Fruit fly (Drosophila melanogaster) whole organism, embryonic: Measurements from ENCODE around the gene CG10834.
A peak's percentile ranks its signal among the peaks of the same experiment; 100 is the strongest.

Source experiments
- BEAF-32 ChIP-seq: fragments of 200-800 bp; sonication (Bioruptor generic); optimal IDR thresholded peaks from 3 replicates; lab custom pipeline; 2017; ENCODE audit warnings: missing biosample characterization, missing genetic modification characterization, mild to moderate bottlenecking, moderate library complexity, missing genetic modification reagents
- Bgb ChIP-seq: fragments of 200-800 bp; sonication (Bioruptor generic); IDR thresholded peaks from 2 replicates; pipeline ENCODE4 v1.3.6; 2022; ENCODE audit warnings: missing biosample characterization, missing genetic modification characterization; ENCODE audit not compliant: partially characterized antibody
- CG1024 ChIP-seq: fragments of 200-800 bp; sonication (Bioruptor generic); IDR thresholded peaks from 2 replicates; pipeline ENCODE4 v1.3.6; 2022; ENCODE audit warnings: missing biosample characterization, missing genetic modification characterization
- CG11723 ChIP-seq: fragments of 200-800 bp; sonication (Bioruptor generic); optimal IDR thresholded peaks from 2 replicates; lab custom pipeline; 2017; ENCODE audit warnings: missing biosample characterization, mild to moderate bottlenecking, missing genetic modification characterization
- CG12391 ChIP-seq: fragments of 200-800 bp; sonication (Bioruptor generic); optimal IDR thresholded peaks from 3 replicates; lab custom pipeline; 2018; ENCODE audit warnings: missing biosample characterization, mild to moderate bottlenecking, missing genetic modification characterization, moderate library complexity
- CG13894 ChIP-seq: fragments of 200-800 bp; sonication (Bioruptor generic); optimal IDR thresholded peaks from 3 replicates; lab custom pipeline; 2018; ENCODE audit warnings: missing biosample characterization, mild to moderate bottlenecking, missing genetic modification characterization, moderate library complexity
- CG14710 ChIP-seq: fragments of 200-800 bp; sonication (Bioruptor generic); optimal IDR thresholded peaks from 3 replicates; lab custom pipeline; 2019; ENCODE audit warnings: missing biosample characterization, mild to moderate bottlenecking, missing genetic modification characterization, moderate library complexity
- CG15479 ChIP-seq: fragments of 200-800 bp; sonication (Bioruptor generic); optimal IDR thresholded peaks from 3 replicates; lab custom pipeline; 2019; ENCODE audit warnings: missing biosample characterization, mild to moderate bottlenecking, missing genetic modification characterization, moderate library complexity
- CG15514 ChIP-seq: fragments of 200-800 bp; sonication (Bioruptor generic); optimal IDR thresholded peaks from 3 replicates; lab custom pipeline; 2017; ENCODE audit warnings: missing biosample characterization, missing genetic modification characterization, mild to moderate bottlenecking, moderate library complexity, missing genetic modification reagents
- CG15696 ChIP-seq: fragments of 200-800 bp; sonication (Bioruptor generic); optimal IDR thresholded peaks from 2 replicates; lab custom pipeline; 2019; ENCODE audit warnings: missing biosample characterization, mild to moderate bottlenecking, missing genetic modification characterization, moderate library complexity
- CG1603 ChIP-seq: fragments of 200-800 bp; sonication (Bioruptor generic); optimal IDR thresholded peaks from 2 replicates; lab custom pipeline; 2019; ENCODE audit warnings: missing biosample characterization, mild to moderate bottlenecking, missing genetic modification characterization, moderate library complexity
- CG17829 ChIP-seq: fragments of 200-800 bp; optimal IDR thresholded peaks from 2 replicates; lab custom pipeline; 2019; ENCODE audit warnings: missing biosample characterization, mild to moderate bottlenecking, missing genetic modification characterization, moderate library complexity
- CG18764 ChIP-seq: fragments of 200-800 bp; sonication (Bioruptor generic); optimal IDR thresholded peaks from 3 replicates; lab custom pipeline; 2016; ENCODE audit warnings: missing biosample characterization, missing genetic modification characterization
- CG2120 ChIP-seq: fragments of 200-800 bp; sonication (Bioruptor generic); optimal IDR thresholded peaks from 3 replicates; lab custom pipeline; 2016; ENCODE audit warnings: missing biosample characterization, missing genetic modification characterization
- CG2199 ChIP-seq: fragments of 200-800 bp; sonication (Bioruptor generic); IDR thresholded peaks from 3 replicates; pipeline ENCODE4 v1.3.6; 2022; ENCODE audit warnings: missing biosample characterization, missing genetic modification characterization
- CG30020 ChIP-seq: fragments of 200-800 bp; optimal IDR thresholded peaks from 2 replicates; lab custom pipeline; 2019; ENCODE audit warnings: missing biosample characterization, mild to moderate bottlenecking, missing genetic modification characterization, moderate library complexity
- CG3995 ChIP-seq: fragments of 200-800 bp; sonication (Bioruptor generic); optimal IDR thresholded peaks from 3 replicates; lab custom pipeline; 2016; ENCODE audit warnings: missing biosample characterization, missing genetic modification characterization
- CG4424 ChIP-seq: fragments of 200-800 bp; sonication (Bioruptor generic); optimal IDR thresholded peaks from 3 replicates; lab custom pipeline; 2016; ENCODE audit warnings: missing biosample characterization, missing genetic modification characterization
- CG5245 ChIP-seq: fragments of 200-800 bp; sonication (Bioruptor generic); optimal IDR thresholded peaks from 3 replicates; lab custom pipeline; 2016; ENCODE audit warnings: missing biosample characterization, missing genetic modification characterization
- CG6791 ChIP-seq: fragments of 200-800 bp; sonication (Bioruptor generic); IDR thresholded peaks from 3 replicates; pipeline ENCODE4 v1.3.6; 2022; ENCODE audit warnings: missing biosample characterization, missing genetic modification characterization; ENCODE audit not compliant: partially characterized antibody
- CG8089 ChIP-seq: fragments of 200-800 bp; sonication (Bioruptor generic); optimal IDR thresholded peaks from 3 replicates; lab custom pipeline; 2016; ENCODE audit warnings: missing biosample characterization, missing genetic modification characterization
- CG9727 ChIP-seq: fragments of 200-800 bp; sonication (Bioruptor generic); optimal IDR thresholded peaks from 3 replicates; lab custom pipeline; 2017; ENCODE audit warnings: missing biosample characterization, mild to moderate bottlenecking, missing genetic modification characterization
- CG9876 ChIP-seq: fragments of 200-800 bp; sonication (Bioruptor generic); optimal IDR thresholded peaks from 2 replicates; lab custom pipeline; 2016; ENCODE audit warnings: missing biosample characterization, missing genetic modification characterization
- CoRest ChIP-seq: fragments of 200-800 bp; sonication (Bioruptor generic); optimal IDR thresholded peaks from 3 replicates; lab custom pipeline; 2018; ENCODE audit warnings: missing biosample characterization, mild to moderate bottlenecking, missing genetic modification characterization, moderate library complexity
- Ets65A ChIP-seq: fragments of 200-800 bp; sonication (Bioruptor generic); peaks from one replicate; lab custom pipeline; 2016; ENCODE audit warnings: missing biosample characterization, missing genetic modification characterization
- Fer1 ChIP-seq: fragments of 200-800 bp; sonication (Bioruptor generic); optimal IDR thresholded peaks from 2 replicates; lab custom pipeline; 2017; ENCODE audit warnings: missing biosample characterization, mild to moderate bottlenecking, missing genetic modification characterization
- Gug ChIP-seq: fragments of 200-800 bp; sonication (Bioruptor generic); IDR thresholded peaks from 4 replicates; pipeline ENCODE4 v1.3.6; 2022; ENCODE audit warnings: missing biosample characterization, missing genetic modification characterization
- MBD-R2 ChIP-seq: fragments of 200-800 bp; sonication (Bioruptor generic); IDR thresholded peaks from 2 replicates; pipeline ENCODE4 v1.3.6; 2022; ENCODE audit warnings: missing biosample characterization, missing genetic modification characterization
- MESR4 ChIP-seq: fragments of 200-800 bp; sonication (Bioruptor generic); optimal IDR thresholded peaks from 2 replicates; lab custom pipeline; 2018; ENCODE audit warnings: missing biosample characterization, mild to moderate bottlenecking, missing genetic modification characterization, moderate library complexity
- Med ChIP-seq: fragments of 200-800 bp; sonication (Bioruptor generic); peaks from one replicate; lab custom pipeline; 2016; ENCODE audit warnings: missing biosample characterization, missing genetic modification characterization, mild to moderate bottlenecking, inconsistent platforms, moderate library complexity
- Meics ChIP-seq: fragments of 200-800 bp; sonication (Bioruptor generic); optimal IDR thresholded peaks from 2 replicates; lab custom pipeline; 2017; ENCODE audit warnings: missing biosample characterization, mild to moderate bottlenecking, missing genetic modification characterization
- Scr ChIP-seq: fragments of 200-800 bp; sonication (Bioruptor generic); IDR thresholded peaks from 2 replicates; pipeline ENCODE4 v1.3.6; 2022; ENCODE audit warnings: missing biosample characterization, missing genetic modification characterization; ENCODE audit not compliant: partially characterized antibody
- Xrp1 ChIP-seq: fragments of 200-800 bp; sonication (Bioruptor generic); IDR thresholded peaks from 2 replicates; pipeline ENCODE4 v1.3.6; 2022; ENCODE audit warnings: missing biosample characterization, missing genetic modification characterization
- YL-1 ChIP-seq: fragments of 200-800 bp; sonication (Bioruptor generic); optimal IDR thresholded peaks from 3 replicates; lab custom pipeline; 2017; ENCODE audit warnings: missing biosample characterization, mild to moderate bottlenecking, missing genetic modification characterization
- gfzf ChIP-seq: fragments of 200-800 bp; sonication (Bioruptor generic); optimal IDR thresholded peaks from 2 replicates; lab custom pipeline; 2016; ENCODE audit warnings: missing biosample characterization, mild to moderate bottlenecking, missing genetic modification characterization, moderate library complexity
- grau ChIP-seq: fragments of 200-800 bp; optimal IDR thresholded peaks from 3 replicates; lab custom pipeline; 2019; ENCODE audit warnings: missing biosample characterization, mild to moderate bottlenecking, missing genetic modification characterization, moderate library complexity
- oc ChIP-seq: fragments of 200-800 bp; sonication (Bioruptor generic); optimal IDR thresholded peaks from 2 replicates; lab custom pipeline; 2018; ENCODE audit warnings: missing biosample characterization, mild to moderate bottlenecking, missing genetic modification characterization, moderate library complexity
- phol ChIP-seq: fragments of 200-800 bp; sonication (Bioruptor generic); optimal IDR thresholded peaks from 3 replicates; lab custom pipeline; 2018; ENCODE audit warnings: missing biosample characterization, mild to moderate bottlenecking, missing genetic modification characterization, moderate library complexity
- pros ChIP-seq: fragments of 200-800 bp; sonication (Bioruptor generic); optimal IDR thresholded peaks from 3 replicates; lab custom pipeline; 2019; ENCODE audit warnings: missing biosample characterization, mild to moderate bottlenecking, missing genetic modification characterization, moderate library complexity
- pzg ChIP-seq: fragments of 200-800 bp; sonication (Bioruptor generic); optimal IDR thresholded peaks from 3 replicates; lab custom pipeline; 2018; ENCODE audit warnings: missing biosample characterization, mild to moderate bottlenecking, missing genetic modification characterization, moderate library complexity
- shn ChIP-seq: fragments of 200-800 bp; sonication (Bioruptor generic); optimal IDR thresholded peaks from 3 replicates; lab custom pipeline; 2016; ENCODE audit warnings: missing biosample characterization, missing genetic modification characterization
- slbo ChIP-seq: fragments of 200-800 bp; sonication (Bioruptor generic); IDR thresholded peaks from 2 replicates; pipeline ENCODE4 v1.3.6; 2022; ENCODE audit warnings: missing biosample characterization, missing genetic modification characterization
- sqz ChIP-seq: fragments of 200-800 bp; sonication (Bioruptor generic); optimal IDR thresholded peaks from 3 replicates; lab custom pipeline; 2018; ENCODE audit warnings: missing biosample characterization, mild to moderate bottlenecking, missing genetic modification characterization
- stc ChIP-seq: fragments of 200-800 bp; sonication (Bioruptor generic); IDR thresholded peaks from 2 replicates; pipeline ENCODE4 v1.3.6; 2022; ENCODE audit warnings: missing biosample characterization, missing genetic modification characterization
- stwl ChIP-seq: fragments of 200-800 bp; sonication (Bioruptor generic); optimal IDR thresholded peaks from 3 replicates; lab custom pipeline; 2018; ENCODE audit warnings: missing biosample characterization, mild to moderate bottlenecking, missing genetic modification characterization, moderate library complexity
- tio ChIP-seq: fragments of 200-800 bp; sonication (Bioruptor generic); optimal IDR thresholded peaks from 2 replicates; lab custom pipeline; 2017; ENCODE audit warnings: missing biosample characterization, missing genetic modification characterization, inconsistent platforms
- tna ChIP-seq: fragments of 200-800 bp; sonication (Bioruptor generic); IDR thresholded peaks from 2 replicates; pipeline ENCODE4 v1.3.6; 2022; ENCODE audit warnings: missing biosample characterization, missing genetic modification characterization; ENCODE audit not compliant: partially characterized antibody
- ttk ChIP-seq: fragments of 200-800 bp; sonication (Bioruptor generic); IDR thresholded peaks from 2 replicates; pipeline ENCODE4 v2.1.2; 2022; ENCODE audit warnings: missing biosample characterization, missing genetic modification characterization
- wek ChIP-seq: fragments of 200-800 bp; sonication (Bioruptor generic); optimal IDR thresholded peaks from 3 replicates; lab custom pipeline; 2018; ENCODE audit warnings: missing biosample characterization, mild to moderate bottlenecking, missing genetic modification characterization, moderate library complexity

CG10834 gene

dm6 chr2L:22131171-22131675 is 24.1 kb upstream of the CG10834 start, which contains the start of gene CG42748 (continued):
- no peak; the same call in 2 of the 3 replicates for TF ChIP-seq CG6791 (GFP tag; lab: Robert Waterston, UW)
- peak; percentile 52 for TF ChIP-seq MESR4
- peak; percentile 41 for TF ChIP-seq phol (tag; lab: Kevin White, UChicago)
- TF ChIP-seq Xrp1 (GFP tag; lab: Robert Waterston, UW) = peak; percentile 29; the same call in 1 of the 2 replicates
- TF ChIP-seq tio = no peak
- peak; percentile 77 for TF ChIP-seq CG11723
- TF ChIP-seq CG17829 (tag; lab: Kevin White, UChicago) = peak; percentile 7
- peak; percentile 10 for TF ChIP-seq CG14710 (tag; lab: Kevin White, UChicago)
- TF ChIP-seq CG30020 (tag; lab: Kevin White, UChicago) = peak; percentile 96
- peak; percentile 1 for TF ChIP-seq sqz (GFP tag; lab: Kevin White, UChicago)
- TF ChIP-seq CoRest (tag; lab: Kevin White, UChicago) = peak; percentile 13
- no peak for TF ChIP-seq CG9727 (GFP tag; lab: Kevin White, UChicago)
- peak; percentile 93 for TF ChIP-seq wek (GFP tag; lab: Kevin White, UChicago)
- peak; percentile 18; the same call in 1 of the 2 replicates for TF ChIP-seq stc (GFP tag; lab: Robert Waterston, UW)
- TF ChIP-seq CG1603 (tag; lab: Kevin White, UChicago) = peak; percentile 86
- TF ChIP-seq CG3995 (GFP tag; lab: Kevin White, UChicago) = peak; percentile 65
- TF ChIP-seq MBD-R2 (GFP tag; lab: Robert Waterston, UW) = peak; percentile 92; the same call in 1 of the 2 replicates
- TF ChIP-seq CG4424 = no peak
- TF ChIP-seq CG9876 (GFP tag; lab: Kevin White, UChicago) = no peak
- peak; percentile 13 for TF ChIP-seq Meics (GFP tag; lab: Kevin White, UChicago)
- TF ChIP-seq CG18764 (GFP tag; lab: Kevin White, UChicago) = peak; percentile 65
- peak; percentile 28 for TF ChIP-seq gfzf
- TF ChIP-seq stwl (tag; lab: Kevin White, UChicago) = peak; percentile 21
- TF ChIP-seq CG15514 (GFP tag; lab: Kevin White, UChicago) = peak; percentile 34
- no peak for TF ChIP-seq YL-1 (GFP tag; lab: Kevin White, UChicago)
- peak; percentile 14 for TF ChIP-seq CG8089 (GFP tag; lab: Kevin White, UChicago)
- TF ChIP-seq Ets65A (GFP tag; lab: Kevin White, UChicago) = no peak
- TF ChIP-seq Med = peak; percentile 71
- TF ChIP-seq slbo (GFP tag; lab: Robert Waterston, UW) = peak; percentile 54; the same call in 1 of the 2 replicates
- TF ChIP-seq Fer1 (GFP tag; lab: Kevin White, UChicago) = peak; percentile 9
- no peak for TF ChIP-seq ttk (GFP tag; lab: Robert Waterston, UW)
- TF ChIP-seq pros (GFP tag; lab: Kevin White, UChicago) = peak; percentile 19
- peak; percentile 29; the same call in 1 of the 2 replicates for TF ChIP-seq Scr
- peak; percentile 75 for TF ChIP-seq Bgb (GFP tag; lab: Robert Waterston, UW)
- peak; percentile 90 for TF ChIP-seq CG1024
- TF ChIP-seq CG15696 (tag; lab: Kevin White, UChicago) = peak; percentile 25
- TF ChIP-seq Gug = peak; percentile 67; the same call in 1 of the 4 replicates
- TF ChIP-seq CG2199 = peak; percentile 34; the same call in 1 of the 3 replicates
- TF ChIP-seq grau (tag; lab: Kevin White, UChicago) = peak; percentile 8
- TF ChIP-seq oc (tag; lab: Kevin White, UChicago) = no peak
- TF ChIP-seq CG5245 = no peak
- TF ChIP-seq CG12391 = peak; percentile 13
- peak; percentile 42 for TF ChIP-seq CG13894 (tag; lab: Kevin White, UChicago)
- peak; percentile 0 for TF ChIP-seq CG2120 (GFP tag; lab: Kevin White, UChicago)
- TF ChIP-seq CG15479 (GFP tag; lab: Kevin White, UChicago) = peak; percentile 45
- TF ChIP-seq tna (GFP tag; lab: Robert Waterston, UW) = peak; percentile 55; the same call in 1 of the 2 replicates
- peak; percentile 34 for TF ChIP-seq BEAF-32 (GFP tag; lab: Kevin White, UChicago)
- TF ChIP-seq pzg (GFP tag; lab: Kevin White, UChicago) = peak; percentile 52
- TF ChIP-seq shn = peak; percentile 5
